Fruit fly (Drosophila melanogaster): ENCODE measurements around the gene wgn.

wgn gene

DNA sequence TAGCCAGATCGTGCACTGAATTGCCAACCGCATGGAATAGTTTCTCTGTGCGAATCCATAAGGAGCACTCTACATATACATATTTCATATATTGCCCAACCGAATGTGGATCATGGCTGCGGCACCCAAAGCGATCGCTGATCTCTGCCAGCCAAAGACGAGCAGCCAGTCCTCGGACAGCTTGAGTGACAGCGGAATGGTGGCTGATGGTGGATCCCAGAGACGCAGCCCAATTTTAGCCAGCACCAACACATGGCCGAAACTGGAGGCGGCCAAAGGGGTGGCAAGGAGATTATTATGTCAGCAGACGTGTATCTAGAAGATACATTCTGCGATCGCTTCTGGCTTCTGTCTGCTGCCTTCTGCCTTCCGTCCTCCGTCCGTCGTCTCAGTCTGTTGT, 3.7 kb downstream of the wgn start:
- TF ChIP-seq Eip78C (GFP tag) (peak; percentile 51), vri (GFP tag; optimal IDR thresholded peaks at IDR 0.05) (peak; percentile 47), Ets21C (GFP tag; optimal IDR thresholded peaks at IDR 0.05) (no peak), CG6792 (GFP tag; optimal IDR thresholded peaks at IDR 0.05) (no peak)

DNA sequence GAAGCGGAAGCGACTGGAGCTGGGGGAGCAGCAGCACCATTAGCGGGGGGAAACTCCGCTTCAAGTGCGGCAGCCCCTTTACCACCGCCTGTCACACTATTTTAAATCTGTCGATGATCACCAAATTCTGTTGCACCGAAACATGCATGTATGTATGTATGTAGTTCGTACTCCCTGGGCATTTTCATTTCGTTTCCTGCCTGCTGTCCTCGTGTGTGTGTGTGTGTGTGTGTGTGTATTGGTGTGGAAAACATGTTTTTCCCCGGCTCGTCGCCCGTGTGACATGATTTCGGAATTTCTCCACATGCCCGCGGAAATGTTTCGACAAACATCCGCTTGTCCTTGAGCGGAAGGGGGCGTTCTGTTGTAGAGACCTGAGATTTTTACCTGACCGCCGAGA, 7.7 kb downstream of the wgn start:
- TF ChIP-seq Gug (GFP tag; IDR thresholded peaks at IDR 0.05) (no peak), Eip78C (GFP tag) (peak; percentile 11)

DNA sequence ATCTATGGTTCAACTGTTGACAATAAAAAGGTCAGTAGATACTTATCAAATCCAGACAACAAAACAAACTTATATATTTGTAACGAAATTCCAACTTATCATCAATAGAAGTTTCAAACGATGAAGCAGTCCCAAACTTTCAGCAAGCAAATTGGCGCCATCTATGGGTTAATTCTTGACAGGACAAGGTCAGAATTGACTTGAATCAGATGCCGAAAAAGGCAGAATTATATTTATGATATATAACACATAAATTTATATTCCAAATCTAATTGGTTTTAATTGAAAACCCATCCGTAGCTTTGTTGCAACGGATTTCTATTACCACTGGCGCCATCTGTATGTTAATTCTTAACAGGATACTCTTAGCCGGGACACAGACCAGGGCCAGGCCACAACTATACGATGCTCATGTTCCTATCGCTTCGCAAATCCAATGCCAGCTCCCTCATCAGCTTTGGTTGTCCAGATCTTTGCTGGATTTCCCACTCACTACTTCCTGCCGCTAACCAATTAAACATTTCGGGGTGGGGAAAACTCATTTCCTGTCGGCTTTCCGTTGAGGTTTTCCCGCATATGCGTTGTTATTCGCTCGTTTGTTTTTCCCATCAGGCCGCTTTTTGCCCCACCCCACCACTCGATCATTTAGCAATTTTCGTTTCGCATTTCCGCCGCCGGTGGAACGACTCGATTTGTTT, 12.9 kb downstream of the wgn start:
- TF ChIP-seq Eip78C (GFP tag) (peak; percentile 27), CG16779 (tag; optimal IDR thresholded peaks at IDR 0.05) (no peak), Eip93F (GFP tag; optimal IDR thresholded peaks at IDR 0.05) (no peak)

DNA sequence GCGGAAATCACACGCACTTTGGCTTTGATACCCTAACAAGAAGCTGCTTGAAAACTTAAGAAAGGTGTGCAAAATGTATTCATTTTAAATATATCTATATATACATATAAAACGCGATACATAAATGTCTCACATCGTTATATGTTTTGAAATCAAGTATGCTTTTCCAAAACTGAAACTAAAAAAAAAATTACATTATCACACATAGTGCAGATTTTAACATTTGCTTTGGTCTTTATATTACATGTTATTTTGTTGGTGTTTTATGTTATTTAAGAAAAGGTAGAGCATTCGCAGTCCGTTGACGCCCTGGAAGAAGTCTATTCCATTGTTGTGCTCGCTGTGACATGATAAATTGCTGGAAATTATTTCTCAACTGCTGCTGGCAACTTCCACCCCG, 16.6 kb downstream of the wgn start:
- TF ChIP-seq fd59A (GFP tag; optimal IDR thresholded peaks at IDR 0.05): no peak
- peak; percentile 2 for TF ChIP-seq CG6808 (GFP tag; optimal IDR thresholded peaks at IDR 0.05)
- peak; percentile 6 for TF ChIP-seq Eip78C (GFP tag)

DNA sequence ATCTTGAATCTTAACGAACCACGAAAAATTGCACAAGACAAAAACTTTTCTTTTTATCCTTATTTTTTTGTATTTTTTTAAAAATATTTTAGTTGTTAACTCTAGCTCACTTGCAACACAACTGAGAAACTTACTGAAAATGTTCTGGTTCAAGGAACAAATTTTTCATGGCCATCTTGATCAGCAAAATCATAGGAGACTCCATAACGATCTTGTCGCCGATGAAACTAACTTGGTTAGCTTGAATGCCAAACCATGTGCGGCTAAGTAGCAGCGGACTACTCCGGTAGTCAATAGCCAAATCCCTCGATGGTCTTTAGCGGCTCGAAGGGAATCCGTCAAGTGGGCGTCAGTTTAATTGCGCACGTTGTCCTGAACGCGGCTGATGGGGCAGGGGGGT, 17.2 kb downstream of the wgn start, which contains the start of gene CG15040:
Gene CG15040 (minus strand): TSS at position 101 of the 400 bp plus-strand sequence.
- no peak for TF ChIP-seq CG3032 (tag; optimal IDR thresholded peaks at IDR 0.05)
- TF ChIP-seq CG6808 (GFP tag; optimal IDR thresholded peaks at IDR 0.05): no peak
- no peak for TF ChIP-seq CG6276 (GFP tag; optimal IDR thresholded peaks at IDR 0.05)
- TF ChIP-seq acj6 (GFP tag; optimal IDR thresholded peaks at IDR 0.05): no peak
- no peak for TF ChIP-seq Gug (GFP tag; IDR thresholded peaks at IDR 0.05)
- no peak for TF ChIP-seq CG10669 (GFP tag; optimal IDR thresholded peaks at IDR 0.05)
- no peak for TF ChIP-seq CG1621 (tag; optimal IDR thresholded peaks at IDR 0.05)
- TF ChIP-seq topi (GFP tag; optimal IDR thresholded peaks at IDR 0.05): no peak
- no peak for TF ChIP-seq dac (GFP tag; optimal IDR thresholded peaks at IDR 0.05)
- TF ChIP-seq CG6792 (GFP tag; optimal IDR thresholded peaks at IDR 0.05): no peak
- TF ChIP-seq pdm3 (GFP tag; optimal IDR thresholded peaks at IDR 0.05): no peak
- TF ChIP-seq Blimp-1 (GFP tag; optimal IDR thresholded peaks at IDR 0.05): no peak
- TF ChIP-seq CG11294 (GFP tag; IDR thresholded peaks at IDR 0.05): no peak
- TF ChIP-seq Met (GFP tag; optimal IDR thresholded peaks at IDR 0.05): no peak
- TF ChIP-seq CG10631 (GFP tag; optimal IDR thresholded peaks at IDR 0.05): no peak
- TF ChIP-seq net (GFP tag; optimal IDR thresholded peaks at IDR 0.05): no peak
- TF ChIP-seq CG6163 (GFP tag; IDR thresholded peaks at IDR 0.05): no peak
- TF ChIP-seq ss (GFP tag; optimal IDR thresholded peaks at IDR 0.05): no peak

DNA sequence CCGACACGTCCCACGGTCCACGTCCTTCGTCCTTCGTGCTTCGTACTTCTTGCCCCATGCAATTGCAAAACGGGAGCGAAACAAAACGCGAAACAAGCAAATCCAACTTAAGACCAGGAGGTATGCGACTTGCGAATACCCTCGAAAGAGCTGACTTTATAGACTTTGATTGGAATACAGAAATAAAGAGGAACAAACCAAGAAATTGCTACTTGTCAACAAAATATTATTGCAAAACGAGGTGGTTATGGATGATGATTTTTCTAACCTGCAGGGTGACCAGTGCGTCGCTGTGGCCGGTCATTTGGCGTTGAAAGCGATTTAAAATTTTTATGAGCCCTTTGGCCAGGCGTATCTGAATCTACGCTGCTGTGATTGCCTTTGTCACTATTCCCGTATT, 21.3 kb downstream of the wgn start:
- TF ChIP-seq CG3919 (GFP tag; optimal IDR thresholded peaks at IDR 0.05) (peak; percentile 22), vri (GFP tag; optimal IDR thresholded peaks at IDR 0.05) (no peak), svp (GFP tag) (peak; percentile 64), topi (GFP tag; optimal IDR thresholded peaks at IDR 0.05) (no peak), lz (GFP tag; optimal IDR thresholded peaks at IDR 0.05) (peak; percentile 42), Eip75B (GFP tag; optimal IDR thresholded peaks at IDR 0.05) (peak; percentile 19), CG6792 (GFP tag; optimal IDR thresholded peaks at IDR 0.05) (peak; percentile 27), Sox15 (GFP tag; optimal IDR thresholded peaks at IDR 0.05) (peak; percentile 0), Met (GFP tag; optimal IDR thresholded peaks at IDR 0.05) (peak; percentile 44), cyc (GFP tag; optimal IDR thresholded peaks at IDR 0.05) (peak; percentile 50), OdsH (GFP tag; optimal IDR thresholded peaks at IDR 0.05) (peak; percentile 22), fd59A (GFP tag; optimal IDR thresholded peaks at IDR 0.05) (no peak), CG6808 (GFP tag; optimal IDR thresholded peaks at IDR 0.05) (peak; percentile 12), CG32006 (GFP tag; optimal IDR thresholded peaks at IDR 0.05) (peak; percentile 12), Smox (GFP tag; optimal IDR thresholded peaks at IDR 0.05) (peak; percentile 31), acj6 (GFP tag; optimal IDR thresholded peaks at IDR 0.05) (peak; percentile 38), Sox102F (GFP tag; optimal IDR thresholded peaks at IDR 0.05) (peak; percentile 29), CG10631 (GFP tag; optimal IDR thresholded peaks at IDR 0.05) (peak; percentile 22), CG11902 (GFP tag; optimal IDR thresholded peaks at IDR 0.05) (peak; percentile 26), Blimp-1 (GFP tag; optimal IDR thresholded peaks at IDR 0.05) (no peak), Gug (GFP tag; IDR thresholded peaks at IDR 0.05) (no peak), Eip93F (GFP tag; optimal IDR thresholded peaks at IDR 0.05) (no peak), dac (GFP tag; optimal IDR thresholded peaks at IDR 0.05) (no peak), CG11762 (GFP tag; optimal IDR thresholded peaks at IDR 0.05; ENCODE audit: insufficient read depth) (no peak), CG10669 (GFP tag; optimal IDR thresholded peaks at IDR 0.05) (peak; percentile 46), CG4318 (GFP tag; optimal IDR thresholded peaks at IDR 0.05) (no peak), Eip78C (GFP tag) (peak; percentile 63), Hr4 (GFP tag; optimal IDR thresholded peaks at IDR 0.05) (peak; percentile 10), CG8119 (GFP tag; IDR thresholded peaks at IDR 0.05) (no peak), Ets21C (GFP tag; optimal IDR thresholded peaks at IDR 0.05) (peak; percentile 27)
